Fruit fly (Drosophila melanogaster) whole organism, prepupa: ENCODE data around the gene amos.
A peak's percentile ranks its signal among the peaks of the same experiment; 100 is the strongest.

Experiments used
- CG1621 ChIP-seq: fragments of 200-800 bp; sonication (Bioruptor generic); optimal IDR thresholded peaks from 3 replicates; lab custom pipeline; 2018; ENCODE audit warnings: missing biosample characterization, mild to moderate bottlenecking, missing genetic modification characterization
- CG3032 ChIP-seq: fragments of 200-800 bp; optimal IDR thresholded peaks from 2 replicates; lab custom pipeline; 2019; ENCODE audit warnings: missing biosample characterization, mild to moderate bottlenecking, missing genetic modification characterization, moderate library complexity
- CG31627 ChIP-seq: fragments of 200-800 bp; sonication (Bioruptor generic); optimal IDR thresholded peaks from 3 replicates; lab custom pipeline; 2016; ENCODE audit warnings: missing biosample characterization, missing genetic modification characterization
- CG34406 ChIP-seq: fragments of 200-800 bp; sonication (Bioruptor generic); optimal IDR thresholded peaks from 3 replicates; lab custom pipeline; 2016; ENCODE audit warnings: missing biosample characterization, missing genetic modification characterization
- CG3919 ChIP-seq: fragments of 200-800 bp; sonication (Bioruptor generic); optimal IDR thresholded peaks from 3 replicates; lab custom pipeline; 2016; ENCODE audit warnings: missing biosample characterization, missing genetic modification characterization
- CG6276 ChIP-seq: fragments of 200-800 bp; sonication (Bioruptor generic); optimal IDR thresholded peaks from 2 replicates; lab custom pipeline; 2017; ENCODE audit warnings: missing biosample characterization, mild to moderate bottlenecking, missing genetic modification characterization
- CG6792 ChIP-seq: fragments of 200-800 bp; sonication (Bioruptor generic); optimal IDR thresholded peaks from 3 replicates; lab custom pipeline; 2016; ENCODE audit warnings: missing biosample characterization, missing genetic modification characterization
- CG6854 ChIP-seq: fragments of 200-800 bp; sonication (Bioruptor generic); optimal IDR thresholded peaks from 2 replicates; lab custom pipeline; 2017; ENCODE audit warnings: missing biosample characterization, mild to moderate bottlenecking, missing genetic modification characterization
- CG7368 ChIP-seq: fragments of 200-800 bp; sonication (Bioruptor generic); optimal IDR thresholded peaks from 3 replicates; lab custom pipeline; 2016; ENCODE audit warnings: missing biosample characterization, missing genetic modification characterization
- CG8119 ChIP-seq: fragments of 200-800 bp; sonication (Bioruptor generic); IDR thresholded peaks from 3 replicates; pipeline ENCODE4 v1.3.6; 2022; ENCODE audit warnings: missing biosample characterization, missing genetic modification characterization
- CG8632 ChIP-seq: fragments of 200-800 bp; sonication (Bioruptor generic); optimal IDR thresholded peaks from 3 replicates; lab custom pipeline; 2016; ENCODE audit warnings: missing biosample characterization, missing genetic modification characterization
- Eip75B ChIP-seq: fragments of 200-800 bp; sonication (Bioruptor generic); optimal IDR thresholded peaks from 3 replicates; lab custom pipeline; 2016; ENCODE audit warnings: missing biosample characterization, missing genetic modification characterization
- Eip78C ChIP-seq: fragments of 200-800 bp; sonication (Bioruptor generic); peaks from one replicate; lab custom pipeline; 2016; ENCODE audit warnings: missing biosample characterization, missing genetic modification characterization
- Gug ChIP-seq: fragments of 200-800 bp; sonication (Bioruptor generic); IDR thresholded peaks from 2 replicates; pipeline ENCODE4 v1.3.6; 2022; ENCODE audit warnings: missing biosample characterization, missing genetic modification characterization
- Hr39 ChIP-seq: fragments of 200-800 bp; sonication (Bioruptor generic); optimal IDR thresholded peaks from 2 replicates; lab custom pipeline; 2016; ENCODE audit warnings: missing biosample characterization, missing genetic modification characterization
- Hr4 ChIP-seq: fragments of 200-800 bp; sonication (Bioruptor generic); optimal IDR thresholded peaks from 3 replicates; lab custom pipeline; 2016; ENCODE audit warnings: missing biosample characterization, missing genetic modification characterization
- Met ChIP-seq: fragments of 200-800 bp; sonication (Bioruptor generic); optimal IDR thresholded peaks from 3 replicates; lab custom pipeline; 2016; ENCODE audit warnings: missing biosample characterization, missing genetic modification characterization
- Sox102F ChIP-seq: fragments of 200-800 bp; sonication (Bioruptor generic); optimal IDR thresholded peaks from 2 replicates; lab custom pipeline; 2016; ENCODE audit warnings: missing biosample characterization, mild to moderate bottlenecking, missing genetic modification characterization
- Sox14 ChIP-seq: fragments of 200-800 bp; sonication (Bioruptor generic); optimal IDR thresholded peaks from 3 replicates; lab custom pipeline; 2016; ENCODE audit warnings: missing biosample characterization, missing genetic modification characterization
- achi ChIP-seq: fragments of 200-800 bp; sonication (Bioruptor generic); optimal IDR thresholded peaks from 3 replicates; lab custom pipeline; 2016; ENCODE audit warnings: missing biosample characterization, missing genetic modification characterization
- acj6 ChIP-seq: fragments of 200-800 bp; sonication (Bioruptor generic); optimal IDR thresholded peaks from 3 replicates; lab custom pipeline; 2016; ENCODE audit warnings: missing biosample characterization, missing genetic modification characterization
- cyc ChIP-seq: fragments of 200-800 bp; sonication (Bioruptor generic); optimal IDR thresholded peaks from 3 replicates; lab custom pipeline; 2016; ENCODE audit warnings: missing biosample characterization, missing genetic modification characterization
- dac ChIP-seq: fragments of 200-800 bp; sonication (Bioruptor generic); optimal IDR thresholded peaks from 2 replicates; lab custom pipeline; 2017; ENCODE audit warnings: missing biosample characterization, mild to moderate bottlenecking, missing genetic modification characterization
- eg ChIP-seq: fragments of 200-800 bp; sonication (Bioruptor generic); IDR thresholded peaks from 3 replicates; pipeline ENCODE4 v1.3.6; 2022; ENCODE audit warnings: missing biosample characterization, missing genetic modification characterization
- esn ChIP-seq: fragments of 200-800 bp; sonication (Bioruptor generic); optimal IDR thresholded peaks from 2 replicates; lab custom pipeline; 2016; ENCODE audit warnings: missing biosample characterization, mild to moderate bottlenecking, missing genetic modification characterization, moderate library complexity
- fd59A ChIP-seq: fragments of 200-800 bp; sonication (Bioruptor generic); optimal IDR thresholded peaks from 2 replicates; lab custom pipeline; 2017; ENCODE audit warnings: missing biosample characterization, mild to moderate bottlenecking, missing genetic modification characterization, missing genetic modification reagents
- fd85E ChIP-seq: fragments of 200-800 bp; sonication (Bioruptor generic); optimal IDR thresholded peaks from 3 replicates; lab custom pipeline; 2016; ENCODE audit warnings: missing biosample characterization, missing genetic modification characterization
- lz ChIP-seq: fragments of 200-800 bp; sonication (Bioruptor generic); optimal IDR thresholded peaks from 3 replicates; lab custom pipeline; 2016; ENCODE audit warnings: missing biosample characterization, missing genetic modification characterization
- pdm3 ChIP-seq: fragments of 200-800 bp; sonication (Bioruptor generic); optimal IDR thresholded peaks from 3 replicates; lab custom pipeline; 2016; ENCODE audit warnings: missing biosample characterization, missing genetic modification characterization
- salr ChIP-seq, 2 experiments: fragments of 200-800 bp; sonication (Bioruptor generic); optimal IDR thresholded peaks; 3 replicates each; lab custom pipeline; 2016 to 2018; ENCODE audit warnings: missing biosample characterization in 2 of 2, missing genetic modification characterization in 2 of 2, mild to moderate bottlenecking in 1 of 2
- spab ChIP-seq: fragments of 200-800 bp; sonication (Bioruptor generic); optimal IDR thresholded peaks from 2 replicates; lab custom pipeline; 2017; ENCODE audit warnings: missing biosample characterization, mild to moderate bottlenecking, missing genetic modification characterization, missing genetic modification reagents
- ss ChIP-seq, 2 experiments: fragments of 200-800 bp; sonication (Bioruptor generic); optimal IDR thresholded peaks; 2 replicates in 1 of 2; 3 replicates in 1 of 2; lab custom pipeline; 2017 to 2018; ENCODE audit warnings: mild to moderate bottlenecking in 2 of 2, missing biosample characterization in 2 of 2, missing genetic modification characterization in 2 of 2, moderate library complexity in 1 of 2
- vri ChIP-seq: fragments of 200-800 bp; sonication (Bioruptor generic); optimal IDR thresholded peaks from 3 replicates; lab custom pipeline; 2016; ENCODE audit warnings: missing biosample characterization, mild to moderate bottlenecking, missing genetic modification characterization

amos gene

dm6 chr2L:18598150-18598723 lies 1.5 kb upstream of the amos start:
- TF ChIP-seq pdm3 (GFP tag; lab: Kevin White, UChicago) = no peak
- TF ChIP-seq eg = no peak
- TF ChIP-seq acj6 = no peak
- no peak for TF ChIP-seq Eip75B (GFP tag; lab: Kevin White, UChicago)
- no peak for TF ChIP-seq Gug (GFP tag; lab: Robert Waterston, UW)
- TF ChIP-seq dac (GFP tag; lab: Kevin White, UChicago) = no peak
- no peak for TF ChIP-seq CG3919 (GFP tag; lab: Kevin White, UChicago)
- TF ChIP-seq fd85E (GFP tag; lab: Kevin White, UChicago) = no peak
- no peak for TF ChIP-seq CG6792
- no peak for TF ChIP-seq spab
- no peak for TF ChIP-seq CG7368 (GFP tag; lab: Kevin White, UChicago)
- TF ChIP-seq Eip78C (GFP tag; lab: Kevin White, UChicago) = no peak
- TF ChIP-seq achi = no peak
- no peak for TF ChIP-seq CG8632

dm6 chr2L:18590942-18591257 lies 5.8 kb downstream of the amos start:
- TF ChIP-seq Met (GFP tag; lab: Kevin White, UChicago) = no peak

dm6 chr2L:18590100-18590941 lies 6.4 kb downstream of the amos start, which contains the start of the genes Pde11 and CG15160:
Gene Pde11, minus strand, starts transcription at chr2L:18590342.
Gene CG15160, plus strand, starts transcription at chr2L:18590891.
- TF ChIP-seq CG31627 (GFP tag; lab: Kevin White, UChicago) = peak; percentile 46
- TF ChIP-seq Hr4 (GFP tag; lab: Kevin White, UChicago) = peak; percentile 32
- peak; percentile 16 for TF ChIP-seq lz (GFP tag; lab: Kevin White, UChicago)
- no peak for TF ChIP-seq CG6854 (GFP tag; lab: Kevin White, UChicago)
- TF ChIP-seq CG7368 (GFP tag; lab: Kevin White, UChicago) = no peak
- peak; percentile 17 for TF ChIP-seq CG3032 (tag; lab: Kevin White, UChicago)
- TF ChIP-seq esn (GFP tag; lab: Kevin White, UChicago) = peak; percentile 37
- peak; percentile 20 for TF ChIP-seq cyc
- no peak for TF ChIP-seq Sox102F (GFP tag; lab: Kevin White, UChicago)
- TF ChIP-seq Sox14 (GFP tag; lab: Kevin White, UChicago) = peak; percentile 22
- TF ChIP-seq, all 60 proteins: peak for 7

- TF ChIP-seq fd59A (GFP tag; lab: Kevin White, UChicago) = no peak
- peak; percentile 15 for TF ChIP-seq Hr4 (GFP tag; lab: Kevin White, UChicago)
- no peak for TF ChIP-seq CG8119 (GFP tag; lab: Robert Waterston, UW)
- TF ChIP-seq, all 60 proteins: peak for 1
These were observed 12.1 kb downstream of the amos start for dm6 chr2L:18584617-18585016.

dm6 chr2L:18576250-18576649 lies 20.5 kb downstream of the amos start:
- TF ChIP-seq Met (GFP tag; lab: Kevin White, UChicago) = no peak
- no peak for TF ChIP-seq CG34406 (GFP tag; lab: Kevin White, UChicago)
- no peak for TF ChIP-seq vri (GFP tag; lab: Kevin White, UChicago)
- no peak for TF ChIP-seq cyc
- no peak for TF ChIP-seq fd59A (GFP tag; lab: Kevin White, UChicago)
- TF ChIP-seq fd85E (GFP tag; lab: Kevin White, UChicago) = no peak
- no peak for TF ChIP-seq CG3032 (tag; lab: Kevin White, UChicago)
- no peak for TF ChIP-seq ss (GFP tag; optimal IDR thresholded peaks at IDR 0.05; lab: Kevin White, UChicago)
- TF ChIP-seq CG1621 (tag; lab: Kevin White, UChicago) = no peak
- TF ChIP-seq pdm3 (GFP tag; lab: Kevin White, UChicago) = no peak
- no peak for TF ChIP-seq salr (GFP tag; optimal IDR thresholded peaks at IDR 0.05; lab: Kevin White, UChicago)
- no peak for TF ChIP-seq CG6276 (GFP tag; lab: Kevin White, UChicago)
- no peak for TF ChIP-seq Hr39 (GFP tag; lab: Kevin White, UChicago)
- no peak for TF ChIP-seq Sox14 (GFP tag; lab: Kevin White, UChicago)
